Worm (Caenorhabditis elegans): ENCODE measurements around the gene rpia-1.

The rpia-1 gene

DNA sequence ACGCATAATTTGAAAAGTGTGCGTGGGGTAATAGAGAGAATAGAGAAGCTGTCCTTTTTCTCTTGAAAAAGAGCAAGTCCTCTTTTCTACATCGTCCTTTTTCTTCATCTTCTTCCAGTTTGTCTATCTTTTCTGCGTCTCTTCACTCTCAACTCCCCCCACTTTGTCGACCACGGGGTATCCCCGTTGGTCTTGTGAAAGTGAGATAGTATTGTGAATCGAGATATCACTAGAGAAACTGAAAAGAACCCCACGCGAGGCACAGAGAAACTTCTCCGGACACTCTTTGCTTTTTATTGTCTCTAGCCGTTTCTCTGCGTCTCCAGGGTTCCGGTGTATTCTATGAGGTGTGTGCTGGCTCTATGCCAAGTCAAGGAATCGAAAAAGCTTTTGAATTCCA, 32.7 kb downstream of the rpia-1 start (continued):
- TF ChIP-seq ama-1 (optimal IDR thresholded peaks at IDR 0.05) (peak; percentile 18), nhr-232 (tag; optimal IDR thresholded peaks at IDR 0.05) (no peak), madf-2 (tag; optimal IDR thresholded peaks at IDR 0.05) (no peak), pha-4 (tag; optimal IDR thresholded peaks at IDR 0.05) (no peak), ceh-22 (tag; optimal IDR thresholded peaks at IDR 0.05) (no peak), ceh-18 (tag; optimal IDR thresholded peaks at IDR 0.05) (peak; percentile 90), elt-2 (tag; optimal IDR thresholded peaks at IDR 0.05) (no peak), ref-2 (tag; optimal IDR thresholded peaks at IDR 0.05) (peak; percentile 74), dve-1 (tag; optimal IDR thresholded peaks at IDR 0.05) (peak; percentile 41), fkh-6 (tag; optimal IDR thresholded peaks at IDR 0.05) (no peak), pat-9 (tag; optimal IDR thresholded peaks at IDR 0.05) (peak; percentile 34), hlh-15 (tag; optimal IDR thresholded peaks at IDR 0.05) (no peak), hlh-8 (tag; optimal IDR thresholded peaks at IDR 0.05) (peak; percentile 57), ceh-48 (tag; optimal IDR thresholded peaks at IDR 0.05) (no peak), ceh-9 (tag; optimal IDR thresholded peaks at IDR 0.05) (no peak), lim-6 (tag; optimal IDR thresholded peaks at IDR 0.05) (no peak), fax-1 (tag; optimal IDR thresholded peaks at IDR 0.05) (peak; percentile 3), Y22D7AL.16 (tag; optimal IDR thresholded peaks at IDR 0.05) (no peak), sox-4 (tag; optimal IDR thresholded peaks at IDR 0.05) (no peak), dmd-4 (tag; optimal IDR thresholded peaks at IDR 0.05; ENCODE audit: borderline replicate concordance) (peak; percentile 35), nhr-11 (tag; optimal IDR thresholded peaks at IDR 0.05) (no peak), pha-2 (tag; optimal IDR thresholded peaks at IDR 0.05) (no peak), hlh-6 (tag; optimal IDR thresholded peaks at IDR 0.05) (no peak), npax-4 (tag; optimal IDR thresholded peaks at IDR 0.05) (no peak), unc-86 (tag; optimal IDR thresholded peaks at IDR 0.05) (peak; percentile 32), ttx-3 (tag; optimal IDR thresholded peaks at IDR 0.05) (no peak), hlh-30 (tag; optimal IDR thresholded peaks at IDR 0.05; ENCODE audit: insufficient read depth) (peak; percentile 98), K09A11.1 (tag; optimal IDR thresholded peaks at IDR 0.05; ENCODE audit: insufficient read depth) (peak; percentile 65), F13H6.1 (tag; optimal IDR thresholded peaks at IDR 0.05) (peak; percentile 16), syd-9 (tag; optimal IDR thresholded peaks at IDR 0.05) (no peak), elt-4 (tag; optimal IDR thresholded peaks at IDR 0.05) (no peak), ceh-24 (tag; optimal IDR thresholded peaks at IDR 0.05) (no peak), K02D7.2 (tag; optimal IDR thresholded peaks at IDR 0.05) (no peak), ztf-16 (tag; optimal IDR thresholded peaks at IDR 0.05) (no peak), sdc-2 (tag; optimal IDR thresholded peaks at IDR 0.05) (peak; percentile 50), ahr-1 (tag; optimal IDR thresholded peaks at IDR 0.05) (no peak), nfya-1 (tag; optimal IDR thresholded peaks at IDR 0.05) (peak; percentile 93), ceh-45 (GFP tag; IDR thresholded peaks at IDR 0.05) (no peak), pax-1 (tag; optimal IDR thresholded peaks at IDR 0.05) (peak; percentile 52), ceh-34 (tag; optimal IDR thresholded peaks at IDR 0.05) (peak; percentile 82), pros-1 (tag; optimal IDR thresholded peaks at IDR 0.05) (peak; percentile 84), ceh-6 (GFP tag; optimal IDR thresholded peaks at IDR 0.05) (no peak), ceh-2 (tag; optimal IDR thresholded peaks at IDR 0.05) (peak; percentile 30), fkh-10 (GFP tag; optimal IDR thresholded peaks at IDR 0.05) (peak; percentile 48)

DNA sequence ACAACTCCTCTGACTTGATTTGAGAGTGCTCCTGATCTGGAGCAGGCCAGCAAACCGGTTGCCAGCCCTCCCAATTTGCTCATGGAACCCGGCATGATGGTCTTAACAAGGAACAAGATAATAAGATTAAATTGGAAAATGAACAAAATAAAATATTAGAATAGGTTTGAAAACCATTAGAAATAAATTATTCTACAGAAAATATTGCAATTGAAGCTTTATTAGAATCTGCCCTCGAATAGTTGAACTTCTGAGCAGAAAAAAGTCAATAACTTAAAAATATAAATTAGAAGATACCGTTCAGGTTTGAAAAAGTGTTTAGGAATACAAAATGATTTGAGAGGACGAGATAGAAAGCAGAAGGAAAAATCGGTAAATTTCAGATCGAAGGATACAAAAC, 35.8 kb downstream of the rpia-1 start, which contains the start of gene nuo-4:
Gene nuo-4 (minus strand): TSS at position 101 of the 400 bp plus-strand sequence.
- TF ChIP-seq unc-42 (tag; optimal IDR thresholded peaks at IDR 0.05) (no peak), pros-1 (tag; optimal IDR thresholded peaks at IDR 0.05) (no peak), ama-1 (optimal IDR thresholded peaks at IDR 0.05) (no peak), ztf-16 (tag; optimal IDR thresholded peaks at IDR 0.05) (no peak), ceh-6 (GFP tag; optimal IDR thresholded peaks at IDR 0.05) (no peak), elt-4 (tag; optimal IDR thresholded peaks at IDR 0.05) (no peak), odd-2 (tag; optimal IDR thresholded peaks at IDR 0.05) (no peak), pha-4 (tag; optimal IDR thresholded peaks at IDR 0.05) (no peak), ceh-48 (tag; optimal IDR thresholded peaks at IDR 0.05) (no peak), hlh-30 (tag; optimal IDR thresholded peaks at IDR 0.05; ENCODE audit: insufficient read depth) (no peak)

All from whole organism, late embryonic.